Fruit fly (Drosophila melanogaster) whole organism, embryonic: Measurements from ENCODE around the gene CG8051.
A peak's percentile ranks its signal among the peaks of the same experiment; 100 is the strongest.

Experiments
- B-H1 ChIP-seq: fragments of 200-800 bp; sonication (Bioruptor generic); IDR thresholded peaks from 3 replicates; pipeline ENCODE4 v1.3.6; 2022; ENCODE audit warnings: missing biosample characterization, missing genetic modification characterization
- CG1024 ChIP-seq: fragments of 200-800 bp; sonication (Bioruptor generic); IDR thresholded peaks from 2 replicates; pipeline ENCODE4 v1.3.6; 2022; ENCODE audit warnings: missing biosample characterization, missing genetic modification characterization
- CG11456 ChIP-seq: fragments of 200-800 bp; sonication (Bioruptor generic); IDR thresholded peaks from 3 replicates; pipeline ENCODE4 v1.3.6; 2022; ENCODE audit warnings: missing biosample characterization, missing genetic modification characterization
- CG11696 ChIP-seq: fragments of 200-800 bp; sonication (Bioruptor generic); IDR thresholded peaks from 2 replicates; pipeline ENCODE4 v1.3.6; 2022; ENCODE audit warnings: missing biosample characterization, missing genetic modification characterization
- CG14710 ChIP-seq: fragments of 200-800 bp; sonication (Bioruptor generic); optimal IDR thresholded peaks from 3 replicates; lab custom pipeline; 2019; ENCODE audit warnings: missing biosample characterization, mild to moderate bottlenecking, missing genetic modification characterization, moderate library complexity
- CG1602 ChIP-seq: fragments of 200-800 bp; sonication (Bioruptor generic); optimal IDR thresholded peaks from 3 replicates; lab custom pipeline; 2016; ENCODE audit warnings: missing biosample characterization, missing genetic modification characterization
- CG16815 ChIP-seq: fragments of 200-800 bp; sonication (Bioruptor generic); optimal IDR thresholded peaks from 3 replicates; lab custom pipeline; 2017; ENCODE audit warnings: missing biosample characterization, mild to moderate bottlenecking, missing genetic modification characterization
- CG17186 ChIP-seq: fragments of 200-800 bp; sonication (Bioruptor generic); optimal IDR thresholded peaks from 3 replicates; lab custom pipeline; 2017; ENCODE audit warnings: missing biosample characterization, missing genetic modification reagents, missing genetic modification characterization
- CG17328 ChIP-seq: fragments of 200-800 bp; sonication (Bioruptor generic); IDR thresholded peaks from 2 replicates; pipeline ENCODE4 v1.3.6; 2022; ENCODE audit warnings: missing biosample characterization, missing genetic modification characterization
- CG17568 ChIP-seq: fragments of 200-800 bp; sonication (Bioruptor generic); optimal IDR thresholded peaks from 2 replicates; lab custom pipeline; 2018; ENCODE audit warnings: missing biosample characterization, mild to moderate bottlenecking, missing genetic modification characterization, moderate library complexity
- CG17912 ChIP-seq: fragments of 200-800 bp; sonication (Bioruptor generic); optimal IDR thresholded peaks from 2 replicates; lab custom pipeline; 2018; ENCODE audit warnings: missing biosample characterization, mild to moderate bottlenecking, missing genetic modification characterization
- CG18476 ChIP-seq: fragments of 200-800 bp; sonication (Bioruptor generic); optimal IDR thresholded peaks from 2 replicates; lab custom pipeline; 2016; ENCODE audit warnings: missing biosample characterization, mild to moderate bottlenecking, missing genetic modification characterization
- CG18619 ChIP-seq: fragments of 200-800 bp; sonication (Bioruptor generic); optimal IDR thresholded peaks from 3 replicates; lab custom pipeline; 2017; ENCODE audit warnings: missing biosample characterization, mild to moderate bottlenecking, missing genetic modification characterization
- CG18764 ChIP-seq: fragments of 200-800 bp; sonication (Bioruptor generic); optimal IDR thresholded peaks from 3 replicates; lab custom pipeline; 2016; ENCODE audit warnings: missing biosample characterization, missing genetic modification characterization
- CG30403 ChIP-seq: fragments of 200-800 bp; sonication (Bioruptor generic); optimal IDR thresholded peaks from 3 replicates; lab custom pipeline; 2016; ENCODE audit warnings: missing biosample characterization, missing genetic modification characterization
- CG34422 ChIP-seq: fragments of 200-800 bp; sonication (Bioruptor generic); IDR thresholded peaks from 3 replicates; pipeline ENCODE4 v1.3.6; 2022; ENCODE audit warnings: missing biosample characterization, missing genetic modification characterization
- CG3838 ChIP-seq: fragments of 200-800 bp; sonication (Bioruptor generic); optimal IDR thresholded peaks from 3 replicates; lab custom pipeline; 2016; ENCODE audit warnings: missing biosample characterization, missing genetic modification characterization
- CG4328 ChIP-seq: fragments of 200-800 bp; sonication (Bioruptor generic); optimal IDR thresholded peaks from 3 replicates; lab custom pipeline; 2017; ENCODE audit warnings: missing biosample characterization, missing genetic modification reagents, missing genetic modification characterization
- CG7357 ChIP-seq: fragments of 200-800 bp; sonication (Bioruptor generic); IDR thresholded peaks from 3 replicates; pipeline ENCODE4 v1.3.6; 2022; ENCODE audit warnings: missing biosample characterization, missing genetic modification characterization
- CG7372 ChIP-seq: fragments of 200-800 bp; sonication (Bioruptor generic); IDR thresholded peaks from 2 replicates; pipeline ENCODE4 v1.3.6; 2022; ENCODE audit warnings: missing biosample characterization, missing genetic modification characterization
- Dfd ChIP-seq, 2 experiments: fragments of >200 bp; optimal IDR thresholded peaks; 2 replicates each; lab custom pipeline; 2017; ENCODE audit warnings: missing biosample characterization in 2 of 2, missing genetic modification characterization in 2 of 2
- Dip3 ChIP-seq: fragments of 200-800 bp; sonication (Bioruptor generic); optimal IDR thresholded peaks from 3 replicates; lab custom pipeline; 2016; ENCODE audit warnings: missing biosample characterization, missing genetic modification characterization
- Dref ChIP-seq: fragments of 200-800 bp; sonication (Bioruptor generic); IDR thresholded peaks from 2 replicates; pipeline ENCODE4 v1.3.6; 2022; ENCODE audit warnings: missing biosample characterization, missing genetic modification characterization
- Gug ChIP-seq: fragments of 200-800 bp; sonication (Bioruptor generic); IDR thresholded peaks from 4 replicates; pipeline ENCODE4 v1.3.6; 2022; ENCODE audit warnings: missing biosample characterization, missing genetic modification characterization
- HLH54F ChIP-seq: fragments of 200-800 bp; sonication (Bioruptor generic); optimal IDR thresholded peaks from 3 replicates; lab custom pipeline; 2016; ENCODE audit warnings: missing biosample characterization, missing genetic modification characterization
- Mes4 ChIP-seq: fragments of 200-800 bp; sonication (Bioruptor generic); optimal IDR thresholded peaks from 2 replicates; lab custom pipeline; 2016; ENCODE audit warnings: missing biosample characterization, missing genetic modification characterization
- NfI ChIP-seq: fragments of 200-800 bp; sonication (Bioruptor generic); optimal IDR thresholded peaks from 3 replicates; lab custom pipeline; 2018; ENCODE audit warnings: missing biosample characterization, mild to moderate bottlenecking, missing genetic modification characterization, moderate library complexity
- PHDP ChIP-seq: fragments of 200-800 bp; sonication (Bioruptor generic); optimal IDR thresholded peaks from 3 replicates; lab custom pipeline; 2018; ENCODE audit warnings: missing biosample characterization, mild to moderate bottlenecking, missing genetic modification characterization, moderate library complexity
- Ptx1 ChIP-seq: fragments of 200-800 bp; sonication (Bioruptor generic); IDR thresholded peaks from 2 replicates; pipeline ENCODE4 v1.3.6; 2022; ENCODE audit warnings: missing biosample characterization, missing genetic modification characterization
- Rfx ChIP-seq: fragments of 200-800 bp; sonication (Bioruptor generic); IDR thresholded peaks from 2 replicates; pipeline ENCODE4 v1.3.6; 2022; ENCODE audit warnings: missing biosample characterization, missing genetic modification characterization
- Spps ChIP-seq: fragments of 200-800 bp; sonication (Bioruptor generic); optimal IDR thresholded peaks from 2 replicates; lab custom pipeline; 2018; ENCODE audit warnings: missing biosample characterization, mild to moderate bottlenecking, missing genetic modification characterization
- abd-A ChIP-seq: fragments of 200-800 bp; sonication (Bioruptor generic); optimal IDR thresholded peaks from 3 replicates; lab custom pipeline; 2019; ENCODE audit warnings: missing biosample characterization, mild to moderate bottlenecking, missing genetic modification characterization, moderate library complexity
- chm ChIP-seq: fragments of 200-800 bp; sonication (Bioruptor generic); IDR thresholded peaks from 2 replicates; pipeline ENCODE4 v1.3.6; 2022; ENCODE audit warnings: missing biosample characterization, missing genetic modification characterization
- dati ChIP-seq: fragments of 200-800 bp; sonication (Bioruptor generic); IDR thresholded peaks from 2 replicates; pipeline ENCODE4 v1.3.6; 2022; ENCODE audit warnings: missing biosample characterization, missing genetic modification characterization
- dmrt11E ChIP-seq: fragments of 200-800 bp; sonication (Bioruptor generic); optimal IDR thresholded peaks from 3 replicates; lab custom pipeline; 2018; ENCODE audit warnings: missing biosample characterization, mild to moderate bottlenecking, missing genetic modification characterization, moderate library complexity
- dmrt99B ChIP-seq: fragments of 200-800 bp; sonication (Bioruptor generic); optimal IDR thresholded peaks from 2 replicates; lab custom pipeline; 2018; ENCODE audit warnings: missing biosample characterization, mild to moderate bottlenecking, missing genetic modification characterization, moderate library complexity
- eve ChIP-seq, 2 experiments: fragments of >200 bp; optimal IDR thresholded peaks; 2 replicates each; lab custom pipeline; 2017; ENCODE audit warnings: missing biosample characterization in 2 of 2, missing genetic modification characterization in 2 of 2
- fd102C ChIP-seq: fragments of 200-800 bp; sonication (Bioruptor generic); optimal IDR thresholded peaks from 2 replicates; lab custom pipeline; 2018; ENCODE audit warnings: missing biosample characterization, mild to moderate bottlenecking, missing genetic modification characterization, moderate library complexity
- fd3F ChIP-seq: fragments of 200-800 bp; sonication (Bioruptor generic); optimal IDR thresholded peaks from 2 replicates; lab custom pipeline; 2018; ENCODE audit warnings: missing biosample characterization, mild to moderate bottlenecking, missing genetic modification characterization, moderate library complexity
- fd64A ChIP-seq: fragments of 200-800 bp; sonication (Bioruptor generic); optimal IDR thresholded peaks from 3 replicates; lab custom pipeline; 2018; ENCODE audit warnings: missing biosample characterization, mild to moderate bottlenecking, missing genetic modification characterization
- h ChIP-seq: fragments of >200 bp; optimal IDR thresholded peaks from 2 replicates; lab custom pipeline; 2017
- hkb ChIP-seq, 2 experiments: fragments of 200-800 bp in 1 of 2; fragments of >200 bp in 1 of 2; sonication (Bioruptor generic) in 1 of 2; IDR thresholded peaks in 1 of 2; optimal IDR thresholded peaks in 1 of 2; 2 replicates each; pipeline versions ENCODE4 v1.3.6 to Lab custom; 2017 to 2022; ENCODE audit warnings: missing biosample characterization in 1 of 2, missing genetic modification characterization in 1 of 2
- kni ChIP-seq: fragments of 200-800 bp; sonication (Bioruptor generic); optimal IDR thresholded peaks from 3 replicates; lab custom pipeline; 2017; ENCODE audit warnings: mild to moderate bottlenecking, missing biosample characterization, missing genetic modification reagents, missing genetic modification characterization
- nmo ChIP-seq: fragments of 200-800 bp; sonication (Bioruptor generic); optimal IDR thresholded peaks from 2 replicates; lab custom pipeline; 2018; ENCODE audit warnings: missing biosample characterization, mild to moderate bottlenecking, missing genetic modification characterization, moderate library complexity
- otp ChIP-seq: fragments of 200-800 bp; sonication (Bioruptor generic); IDR thresholded peaks from 3 replicates; pipeline ENCODE4, ENCODE4 v1.3.6; 2022; ENCODE audit warnings: missing biosample characterization, missing genetic modification characterization
- ro ChIP-seq: fragments of 200-800 bp; sonication (Bioruptor generic); IDR thresholded peaks from 2 replicates; pipeline ENCODE4 v1.3.6; 2022; ENCODE audit warnings: missing biosample characterization, missing genetic modification characterization
- scrt ChIP-seq: fragments of 200-800 bp; sonication (Bioruptor generic); optimal IDR thresholded peaks from 2 replicates; lab custom pipeline; 2018; ENCODE audit warnings: missing biosample characterization, mild to moderate bottlenecking, missing genetic modification characterization, moderate library complexity
- seq ChIP-seq: fragments of 200-800 bp; sonication (Bioruptor generic); IDR thresholded peaks from 2 replicates; pipeline ENCODE4 v1.3.6; 2022; ENCODE audit warnings: missing biosample characterization, missing genetic modification characterization
- stc ChIP-seq: fragments of 200-800 bp; sonication (Bioruptor generic); IDR thresholded peaks from 2 replicates; pipeline ENCODE4 v1.3.6; 2022; ENCODE audit warnings: missing biosample characterization, missing genetic modification characterization
- tin ChIP-seq: fragments of 200-800 bp; sonication (Bioruptor generic); optimal IDR thresholded peaks from 3 replicates; lab custom pipeline; 2016; ENCODE audit warnings: missing biosample characterization, missing genetic modification characterization
- tup ChIP-seq: fragments of 200-800 bp; sonication (Bioruptor generic); optimal IDR thresholded peaks from 2 replicates; lab custom pipeline; 2016; ENCODE audit warnings: missing biosample characterization, mild to moderate bottlenecking, missing genetic modification characterization, moderate library complexity
- yki ChIP-seq: fragments of >200 bp; optimal IDR thresholded peaks from 3 replicates; lab custom pipeline; 2018

Gene CG8051

dm6 chrX:19298785-19299114 is 9.0 kb downstream of the CG8051 start (continued):
- TF ChIP-seq CG3838 (GFP tag; lab: Kevin White, UChicago) (peak; percentile 3), Dip3 (peak; percentile 37), otp (GFP tag; lab: Robert Waterston, UW) (peak; percentile 48; the same call in 1 of the 3 replicates), CG16815 (GFP tag; lab: Kevin White, UChicago) (peak; percentile 17), ro (GFP tag; lab: Robert Waterston, UW) (no peak), CG11696 (GFP tag; lab: Robert Waterston, UW) (peak; percentile 41; the same call in 1 of the 2 replicates), dati (GFP tag; lab: Robert Waterston, UW) (0 out of 2 replicates have a peak, but pooled peaks have one; percentile 10), CG17912 (GFP tag; lab: Kevin White, UChicago) (no peak), chm (GFP tag; lab: Robert Waterston, UW) (peak; percentile 84), Dfd (GFP tag; optimal IDR thresholded peaks at IDR 0.05; lab: Kevin White, UChicago) (no peak), CG7357 (GFP tag; lab: Robert Waterston, UW) (peak; percentile 16; the same call in 1 of the 3 replicates), Dref (GFP tag; lab: Robert Waterston, UW) (no peak), CG1602 (GFP tag; lab: Kevin White, UChicago) (no peak), fd102C (GFP tag; lab: Kevin White, UChicago) (peak; percentile 59), Mes4 (GFP tag; lab: Kevin White, UChicago) (no peak), dmrt11E (tag; lab: Kevin White, UChicago) (peak; percentile 54), abd-A (tag; lab: Kevin White, UChicago) (no peak), CG14710 (tag; lab: Kevin White, UChicago) (peak; percentile 33), scrt (GFP tag; lab: Kevin White, UChicago) (peak; percentile 29), fd3F (peak; percentile 4), Ptx1 (GFP tag; lab: Robert Waterston, UW) (peak; percentile 58), stc (peak; percentile 71), Rfx (GFP tag; lab: Robert Waterston, UW) (peak; percentile 74), CG18764 (GFP tag; lab: Kevin White, UChicago) (peak; percentile 8), CG17568 (peak; percentile 60), CG4328 (no peak), CG18619 (GFP tag; lab: Kevin White, UChicago) (no peak), h (lab: Kevin White, UChicago) (no peak), CG1024 (no peak), tin (GFP tag; lab: Kevin White, UChicago) (peak; percentile 18), eve (GFP tag; optimal IDR thresholded peaks at IDR 0.05; lab: Kevin White, UChicago) (peak in 1 of 2 experiments; percentile 79), hkb (optimal IDR thresholded peaks at IDR 0.05; lab: Kevin White, UChicago) (no peak), hkb (GFP tag; IDR thresholded peaks at IDR 0.05; lab: Robert Waterston, UW) (peak; percentile 56), CG34422 (GFP tag; lab: Robert Waterston, UW) (peak; percentile 35; the same call in 2 of the 3 replicates), Spps (peak; percentile 22), kni (GFP tag; lab: Kevin White, UChicago) (no peak), seq (GFP tag; lab: Robert Waterston, UW) (peak; percentile 28; the same call in 1 of the 2 replicates), fd64A (GFP tag; lab: Kevin White, UChicago) (no peak), PHDP (tag; lab: Kevin White, UChicago) (peak; percentile 42), nmo (peak; percentile 22), dmrt99B (tag; lab: Kevin White, UChicago) (peak; percentile 42), CG7372 (GFP tag; lab: Robert Waterston, UW) (0 out of 2 replicates have a peak, but pooled peaks have one; percentile 21), CG17328 (GFP tag; lab: Robert Waterston, UW) (peak; percentile 61), CG18476 (peak; percentile 48), HLH54F (GFP tag; lab: Kevin White, UChicago) (peak; percentile 32), CG30403 (GFP tag; lab: Kevin White, UChicago) (peak; percentile 4), CG11456 (GFP tag; lab: Robert Waterston, UW) (peak; percentile 66; the same call in 2 of the 3 replicates), NfI (GFP tag; lab: Kevin White, UChicago) (peak; percentile 35), CG17186 (GFP tag; lab: Kevin White, UChicago) (no peak), Gug (GFP tag; lab: Robert Waterston, UW) (peak; percentile 37; the same call in 1 of the 4 replicates), B-H1 (GFP tag; lab: Robert Waterston, UW) (peak; percentile 28; the same call in 1 of the 3 replicates), tup (no peak), yki (lab: Kevin White, UChicago) (peak; percentile 81)
